Worm (Caenorhabditis elegans) whole organism, L2 larva: Measurements from ENCODE around the gene fmil-1.

ENCODE experiments used
- R02D3.7 ChIP-seq: fragments of 150-350 bp; optimal IDR thresholded peaks from 2 replicates; lab custom pipeline; 2014; ENCODE audit warnings: missing biosample characterization, missing genetic modification characterization
- ceh-82 ChIP-seq: fragments of 150-350 bp; optimal IDR thresholded peaks from 2 replicates; lab custom pipeline; 2014; ENCODE audit warnings: missing biosample characterization, missing genetic modification characterization
- lin-11 ChIP-seq: fragments of 150-350 bp; sonication (generic microtip); optimal IDR thresholded peaks from 2 replicates; lab custom pipeline; 2014; ENCODE audit warnings: missing biosample characterization, missing genetic modification characterization, inconsistent platforms, mixed read lengths
- skn-1 ChIP-seq: sonication (generic microtip); optimal IDR thresholded peaks from 2 replicates; lab custom pipeline; 2017; ENCODE audit warnings: missing biosample characterization, missing genetic modification characterization
- unc-62 ChIP-seq: fragments of 150-350 bp; optimal IDR thresholded peaks from 2 replicates; lab custom pipeline; 2014; ENCODE audit warnings: missing biosample characterization, missing genetic modification reagents, missing genetic modification characterization
- ztf-11 ChIP-seq: sonication (generic microtip); optimal IDR thresholded peaks from 2 replicates; lab custom pipeline; 2017; ENCODE audit warnings: missing biosample characterization, missing genetic modification characterization

DNA sequence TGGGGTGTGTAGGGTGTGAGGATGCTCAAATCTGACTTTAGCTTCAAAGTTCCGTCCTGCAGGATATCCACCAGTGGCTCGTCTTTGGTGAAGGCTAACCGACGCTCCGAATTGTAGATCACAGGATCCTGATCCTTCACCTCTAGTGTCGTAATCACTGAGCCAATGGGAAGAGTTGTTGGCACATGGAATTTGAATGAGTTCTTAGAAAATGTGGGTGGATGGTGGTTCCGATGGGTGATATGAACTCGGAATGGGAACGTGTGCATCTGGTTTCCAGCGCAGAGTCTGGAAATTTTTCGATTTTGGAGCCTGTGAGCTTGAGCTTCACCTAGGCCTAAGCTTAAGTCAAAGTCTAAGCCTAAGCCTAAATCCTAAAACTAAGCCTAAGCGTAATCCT is 2.0 kb downstream of the fmil-1 start:
- TF ChIP-seq R02D3.7 (tag; lab: Kevin White, UChicago) (no peak), skn-1 (tag; lab: Kevin White, UChicago) (no peak), ztf-11 (tag; lab: Kevin White, UChicago) (no peak), ceh-82 (no peak), unc-62 (no peak), lin-11 (tag; lab: Kevin White, UChicago) (no peak)
